Fruit fly (Drosophila melanogaster) whole organism, pupa: ENCODE measurements around the gene CG6283.

Source experiments
- CG10348 ChIP-seq: fragments of 200-800 bp; sonication (Bioruptor generic); IDR thresholded peaks from 2 replicates; pipeline ENCODE4 v1.3.6; 2022; ENCODE audit warnings: missing biosample characterization, missing genetic modification characterization
- CG12605 ChIP-seq: fragments of 200-800 bp; sonication (Bioruptor generic); IDR thresholded peaks from 2 replicates; pipeline ENCODE4 v1.3.6; 2022; ENCODE audit warnings: missing biosample characterization, missing genetic modification characterization
- CG13204 ChIP-seq: fragments of 200-800 bp; sonication (Bioruptor generic); optimal IDR thresholded peaks from 2 replicates; lab custom pipeline; 2018; ENCODE audit warnings: missing biosample characterization, mild to moderate bottlenecking, missing genetic modification characterization, moderate library complexity
- CG14655 ChIP-seq: fragments of 200-800 bp; sonication (Bioruptor generic); optimal IDR thresholded peaks from 3 replicates; lab custom pipeline; 2017; ENCODE audit warnings: mild to moderate bottlenecking, missing biosample characterization, missing genetic modification reagents, missing genetic modification characterization
- CG15710 ChIP-seq: fragments of 200-800 bp; sonication (Bioruptor generic); optimal IDR thresholded peaks from 2 replicates; lab custom pipeline; 2018; ENCODE audit warnings: missing biosample characterization, mild to moderate bottlenecking, missing genetic modification characterization, moderate library complexity
- CG17806 ChIP-seq: fragments of 200-800 bp; sonication (Bioruptor generic); optimal IDR thresholded peaks from 2 replicates; lab custom pipeline; 2018; ENCODE audit warnings: missing biosample characterization, mild to moderate bottlenecking, missing genetic modification characterization, moderate library complexity
- CG32121 ChIP-seq: fragments of 200-800 bp; sonication (Bioruptor generic); IDR thresholded peaks from 2 replicates; pipeline ENCODE4 v1.3.6; 2022; ENCODE audit warnings: missing biosample characterization, missing genetic modification characterization
- CG34367 ChIP-seq: fragments of 200-800 bp; sonication (Bioruptor generic); optimal IDR thresholded peaks from 2 replicates; lab custom pipeline; 2018; ENCODE audit warnings: missing biosample characterization, mild to moderate bottlenecking, missing genetic modification characterization
- CG4496 ChIP-seq: fragments of 200-800 bp; sonication (Bioruptor generic); IDR thresholded peaks from 3 replicates; pipeline ENCODE4 v1.3.6; 2022; ENCODE audit warnings: missing biosample characterization, missing genetic modification characterization
- CG8159 ChIP-seq: fragments of 200-800 bp; sonication (Bioruptor generic); optimal IDR thresholded peaks from 3 replicates; lab custom pipeline; 2018; ENCODE audit warnings: missing biosample characterization, mild to moderate bottlenecking, missing genetic modification characterization, moderate library complexity
- CG8301 ChIP-seq: fragments of 200-800 bp; sonication (Bioruptor generic); optimal IDR thresholded peaks from 2 replicates; lab custom pipeline; 2018; ENCODE audit warnings: missing biosample characterization, mild to moderate bottlenecking, missing genetic modification characterization
- CG9948 ChIP-seq: fragments of 200-800 bp; sonication (Bioruptor generic); optimal IDR thresholded peaks from 2 replicates; lab custom pipeline; 2018; ENCODE audit warnings: missing biosample characterization, mild to moderate bottlenecking, missing genetic modification characterization, moderate library complexity
- D1 ChIP-seq: fragments of 200-800 bp; sonication (Bioruptor generic); optimal IDR thresholded peaks from 2 replicates; lab custom pipeline; 2018; ENCODE audit warnings: missing biosample characterization, mild to moderate bottlenecking, missing genetic modification characterization, moderate library complexity
- EcR ChIP-seq: fragments of 200-800 bp; sonication (Bioruptor generic); optimal IDR thresholded peaks from 3 replicates; lab custom pipeline; 2019; ENCODE audit warnings: missing biosample characterization, missing genetic modification characterization, mild to moderate bottlenecking, moderate library complexity, missing genetic modification reagents
- Ets98B ChIP-seq: fragments of 200-800 bp; sonication (Bioruptor generic); IDR thresholded peaks from 2 replicates; pipeline ENCODE4 v1.3.6; 2022; ENCODE audit warnings: missing biosample characterization, missing genetic modification characterization
- Pif1A ChIP-seq: fragments of 200-800 bp; sonication (Bioruptor generic); optimal IDR thresholded peaks from 3 replicates; lab custom pipeline; 2016; ENCODE audit warnings: missing biosample characterization, missing genetic modification characterization
- Pif1B ChIP-seq: fragments of 200-800 bp; sonication (Bioruptor generic); optimal IDR thresholded peaks from 3 replicates; lab custom pipeline; 2016; ENCODE audit warnings: missing biosample characterization, missing genetic modification characterization
- Snoo ChIP-seq: fragments of 200-800 bp; sonication (Bioruptor generic); optimal IDR thresholded peaks from 3 replicates; lab custom pipeline; 2017; ENCODE audit warnings: missing biosample characterization, mild to moderate bottlenecking, missing genetic modification characterization, inconsistent platforms
- fd96Ca ChIP-seq: fragments of 200-800 bp; sonication (Bioruptor generic); IDR thresholded peaks from 3 replicates; pipeline ENCODE4 v1.3.6; 2022; ENCODE audit warnings: missing biosample characterization, missing genetic modification characterization
- gl ChIP-seq: fragments of 200-800 bp; sonication (Bioruptor generic); optimal IDR thresholded peaks from 2 replicates; lab custom pipeline; 2018; ENCODE audit warnings: missing biosample characterization, mild to moderate bottlenecking, missing genetic modification characterization
- rn ChIP-seq: fragments of 200-800 bp; sonication (Bioruptor generic); IDR thresholded peaks from 2 replicates; pipeline ENCODE4 v1.3.6; 2022; ENCODE audit warnings: missing biosample characterization, missing genetic modification characterization

CG6283 gene

dm6 chr3R:27002787-27003186 lies 18.4 kb downstream of the CG6283 start:
- TF ChIP-seq fd96Ca (GFP tag; lab: Robert Waterston, UW) = no peak
- no peak for TF ChIP-seq EcR (GFP tag; lab: Kevin White, UChicago)
- TF ChIP-seq CG14655 = no peak
- no peak for TF ChIP-seq CG8301 (tag; lab: Kevin White, UChicago)
- no peak for TF ChIP-seq CG13204 (GFP tag; lab: Kevin White, UChicago)
- TF ChIP-seq CG34367 (tag; lab: Kevin White, UChicago) = no peak
- no peak for TF ChIP-seq CG8159 (tag; lab: Kevin White, UChicago)
- no peak for TF ChIP-seq CG9948 (tag; lab: Kevin White, UChicago)
- no peak for TF ChIP-seq Pif1B
- no peak for TF ChIP-seq D1 (tag; lab: Kevin White, UChicago)
- TF ChIP-seq Pif1A = no peak
- TF ChIP-seq CG4496 (GFP tag; lab: Robert Waterston, UW) = no peak
- TF ChIP-seq Snoo (tag; lab: Kevin White, UChicago) = no peak
- TF ChIP-seq Ets98B (GFP tag; lab: Robert Waterston, UW) = no peak
- TF ChIP-seq gl (tag; lab: Kevin White, UChicago) = no peak
- TF ChIP-seq rn (GFP tag; lab: Robert Waterston, UW) = no peak
- no peak for TF ChIP-seq CG10348
- no peak for TF ChIP-seq CG32121
- TF ChIP-seq CG12605 (GFP tag; lab: Robert Waterston, UW) = no peak
- TF ChIP-seq CG15710 (tag; lab: Kevin White, UChicago) = no peak

- no peak for TF ChIP-seq D1 (tag; lab: Kevin White, UChicago)
- no peak for TF ChIP-seq rn (GFP tag; lab: Robert Waterston, UW)
- TF ChIP-seq Ets98B (GFP tag; lab: Robert Waterston, UW) = no peak
- TF ChIP-seq gl (tag; lab: Kevin White, UChicago) = no peak
- no peak for TF ChIP-seq fd96Ca (GFP tag; lab: Robert Waterston, UW)
- no peak for TF ChIP-seq CG17806 (tag; lab: Kevin White, UChicago)
- TF ChIP-seq Pif1B = no peak
- no peak for TF ChIP-seq EcR (GFP tag; lab: Kevin White, UChicago)
- no peak for TF ChIP-seq CG14655
- no peak for TF ChIP-seq CG34367 (tag; lab: Kevin White, UChicago)
- no peak for TF ChIP-seq CG15710 (tag; lab: Kevin White, UChicago)
These were observed 21.7 kb downstream of the CG6283 start, which contains the start of gene CG31077 for dm6 chr3R:26999452-26999851. TSS of gene CG31077 (plus strand) at chr3R:26999752.

- TF ChIP-seq CG4496 (GFP tag; lab: Robert Waterston, UW) (no peak), CG9948 (tag; lab: Kevin White, UChicago) (no peak), CG14655 (no peak), CG17806 (tag; lab: Kevin White, UChicago) (no peak), rn (GFP tag; lab: Robert Waterston, UW) (no peak), Pif1A (no peak), CG10348 (no peak), CG13204 (GFP tag; lab: Kevin White, UChicago) (no peak), CG34367 (tag; lab: Kevin White, UChicago) (no peak), CG8159 (tag; lab: Kevin White, UChicago) (no peak), CG32121 (no peak), Pif1B (no peak)
These were observed 24.5 kb downstream of the CG6283 start, which contains the start of gene RYa-R for dm6 chr3R:26996642-26997041. TSS of gene RYa-R (plus strand) at chr3R:26996980.

dm6 chr3R:26994532-26994931 lies 26.6 kb downstream of the CG6283 start, which contains the start of gene TwdlC:
TSS of gene TwdlC (plus strand) at chr3R:26994832.
- no peak for TF ChIP-seq CG8159 (tag; lab: Kevin White, UChicago)
- TF ChIP-seq Pif1B = no peak
- TF ChIP-seq CG14655 = no peak
- no peak for TF ChIP-seq CG32121
- no peak for TF ChIP-seq Snoo (tag; lab: Kevin White, UChicago)
- TF ChIP-seq EcR (GFP tag; lab: Kevin White, UChicago) = no peak
- no peak for TF ChIP-seq CG17806 (tag; lab: Kevin White, UChicago)
- no peak for TF ChIP-seq CG9948 (tag; lab: Kevin White, UChicago)
- TF ChIP-seq CG8301 (tag; lab: Kevin White, UChicago) = no peak
- TF ChIP-seq CG15710 (tag; lab: Kevin White, UChicago) = no peak
- no peak for TF ChIP-seq fd96Ca (GFP tag; lab: Robert Waterston, UW)
- no peak for TF ChIP-seq D1 (tag; lab: Kevin White, UChicago)
- no peak for TF ChIP-seq Ets98B (GFP tag; lab: Robert Waterston, UW)
- no peak for TF ChIP-seq Pif1A
- TF ChIP-seq CG4496 (GFP tag; lab: Robert Waterston, UW) = no peak
- TF ChIP-seq, all 21 proteins: peak for 0

- TF ChIP-seq gl (tag; lab: Kevin White, UChicago) = peak; percentile 35
- no peak for TF ChIP-seq CG10348
- peak; percentile 23 for TF ChIP-seq D1 (tag; lab: Kevin White, UChicago)
- TF ChIP-seq CG17806 (tag; lab: Kevin White, UChicago) = peak; percentile 52
- no peak for TF ChIP-seq CG12605 (GFP tag; lab: Robert Waterston, UW)
- peak; percentile 73 for TF ChIP-seq Snoo (tag; lab: Kevin White, UChicago)
- TF ChIP-seq CG8301 (tag; lab: Kevin White, UChicago) = no peak
- peak; percentile 14 for TF ChIP-seq CG15710 (tag; lab: Kevin White, UChicago)
- TF ChIP-seq EcR (GFP tag; lab: Kevin White, UChicago) = peak; percentile 85
- TF ChIP-seq Pif1A = peak; percentile 75
- no peak for TF ChIP-seq rn (GFP tag; lab: Robert Waterston, UW)
- TF ChIP-seq CG34367 (tag; lab: Kevin White, UChicago) = no peak
- peak; percentile 46 for TF ChIP-seq Pif1B
- peak; percentile 67 for TF ChIP-seq CG8159 (tag; lab: Kevin White, UChicago)
- no peak for TF ChIP-seq CG9948 (tag; lab: Kevin White, UChicago)
- peak; percentile 33 for TF ChIP-seq CG14655
- peak; percentile 46; the same call in 1 of the 2 replicates for TF ChIP-seq Ets98B (GFP tag; lab: Robert Waterston, UW)
- peak; percentile 61; the same call in 1 of the 2 replicates for TF ChIP-seq CG32121
- no peak for TF ChIP-seq fd96Ca (GFP tag; lab: Robert Waterston, UW)
- TF ChIP-seq CG4496 (GFP tag; lab: Robert Waterston, UW) = no peak
- no peak for TF ChIP-seq CG13204 (GFP tag; lab: Kevin White, UChicago)
- TF ChIP-seq, all 21 proteins: peak for 12
These were observed 31.2 kb downstream of the CG6283 start, which contains the start of gene CG31076 for dm6 chr3R:26989802-26990509. TSS of gene CG31076 (minus strand) at chr3R:26989852.
